Worm (Caenorhabditis elegans) whole organism, L3 larva: ENCODE results near the gene R01E6.2.

ENCODE experiments used
- aly-2 ChIP-seq: fragments of 150-350 bp; optimal IDR thresholded peaks from 2 replicates; lab custom pipeline; 2014; ENCODE audit warnings: missing biosample characterization, missing genetic modification characterization
- ceh-16 ChIP-seq: sonication (generic microtip); optimal IDR thresholded peaks from 2 replicates; lab custom pipeline; 2017; ENCODE audit warnings: missing biosample characterization, missing genetic modification characterization
- ceh-28 ChIP-seq: fragments of 150-350 bp; optimal IDR thresholded peaks from 2 replicates; lab custom pipeline; 2014; ENCODE audit warnings: missing biosample characterization, missing genetic modification reagents, missing genetic modification characterization
- ceh-82 ChIP-seq: fragments of 150-350 bp; optimal IDR thresholded peaks from 2 replicates; lab custom pipeline; 2014; ENCODE audit warnings: missing biosample characterization, missing genetic modification characterization
- ceh-9 ChIP-seq: sonication (generic microtip); optimal IDR thresholded peaks from 2 replicates; lab custom pipeline; 2018; ENCODE audit warnings: missing biosample characterization, missing genetic modification characterization
- egl-5 ChIP-seq: fragments of 150-350 bp; optimal IDR thresholded peaks from 2 replicates; lab custom pipeline; 2017; ENCODE audit warnings: missing biosample characterization, missing genetic modification reagents, missing genetic modification characterization, inconsistent platforms
- elt-1 ChIP-seq: fragments of 150-350 bp; optimal IDR thresholded peaks from 2 replicates; lab custom pipeline; 2014; ENCODE audit warnings: missing biosample characterization, missing genetic modification characterization
- elt-2 ChIP-seq: sonication (generic microtip); optimal IDR thresholded peaks from 2 replicates; lab custom pipeline; 2016; ENCODE audit warnings: missing genetic modification reagents, mild to moderate bottlenecking, missing genetic modification characterization, missing compliant biosample characterization
- elt-3 ChIP-seq, 3 experiments: fragments of 150-350 bp in 1 of 3; sonication (generic microtip) in 2 of 3; optimal IDR thresholded peaks; 2 replicates in 2 of 3; 4 replicates in 1 of 3; lab custom pipeline; 2014 to 2017; ENCODE audit warnings: missing biosample characterization in 3 of 3, missing genetic modification characterization in 3 of 3
- eor-1 ChIP-seq, 2 experiments: fragments of 150-350 bp; optimal IDR thresholded peaks; 2 replicates each; lab custom pipeline; 2014 to 2018; ENCODE audit warnings: missing biosample characterization in 2 of 2, missing genetic modification characterization in 2 of 2
- fkh-10 ChIP-seq: sonication (generic microtip); optimal IDR thresholded peaks from 2 replicates; lab custom pipeline; 2017; ENCODE audit warnings: missing biosample characterization, missing genetic modification reagents, missing genetic modification characterization
- fkh-2 ChIP-seq: fragments of 150-350 bp; optimal IDR thresholded peaks from 2 replicates; lab custom pipeline; 2014; ENCODE audit warnings: missing biosample characterization, missing genetic modification reagents, missing genetic modification characterization
- fos-1 ChIP-seq: fragments of 150-350 bp; optimal IDR thresholded peaks from 2 replicates; lab custom pipeline; 2014; ENCODE audit warnings: missing biosample characterization, missing genetic modification characterization
- hmg-11 ChIP-seq: sonication (generic microtip); optimal IDR thresholded peaks from 2 replicates; lab custom pipeline; 2016; ENCODE audit warnings: missing genetic modification characterization, missing compliant biosample characterization
- jun-1 ChIP-seq: fragments of 150-350 bp; optimal IDR thresholded peaks from 2 replicates; lab custom pipeline; 2014; ENCODE audit warnings: missing biosample characterization, missing genetic modification reagents, missing genetic modification characterization
- lin-39 ChIP-seq: fragments of 150-350 bp; optimal IDR thresholded peaks from 2 replicates; lab custom pipeline; 2018; ENCODE audit warnings: missing biosample characterization, missing genetic modification reagents, missing genetic modification characterization
- lsy-12 ChIP-seq: sonication (generic microtip); optimal IDR thresholded peaks from 2 replicates; lab custom pipeline; 2016; ENCODE audit warnings: mild to moderate bottlenecking, missing genetic modification characterization, missing compliant biosample characterization
- nfya-1 ChIP-seq: sonication (generic microtip); optimal IDR thresholded peaks from 2 replicates; lab custom pipeline; 2017; ENCODE audit warnings: missing genetic modification characterization, mild to moderate bottlenecking, missing compliant biosample characterization, antibody characterized with exemption, moderate library complexity; ENCODE audit not compliant: insufficient read depth
- nhr-12 ChIP-seq: fragments of 150-350 bp; optimal IDR thresholded peaks from 2 replicates; lab custom pipeline; 2014; ENCODE audit warnings: missing biosample characterization, missing genetic modification characterization
- nhr-23 ChIP-seq: fragments of 150-350 bp; optimal IDR thresholded peaks from 2 replicates; lab custom pipeline; 2014; ENCODE audit warnings: missing biosample characterization, missing genetic modification reagents, missing genetic modification characterization
- nhr-237 ChIP-seq: fragments of 150-350 bp; optimal IDR thresholded peaks from 2 replicates; lab custom pipeline; 2014; ENCODE audit warnings: missing biosample characterization, missing genetic modification characterization
- nhr-25 ChIP-seq: sonication (generic microtip); optimal IDR thresholded peaks from 2 replicates; lab custom pipeline; 2017; ENCODE audit warnings: missing biosample characterization, missing genetic modification characterization
- nhr-28 ChIP-seq: fragments of 150-350 bp; optimal IDR thresholded peaks from 2 replicates; lab custom pipeline; 2014; ENCODE audit warnings: missing biosample characterization, missing genetic modification characterization
- nhr-43 ChIP-seq: sonication (generic microtip); optimal IDR thresholded peaks from 2 replicates; lab custom pipeline; 2016; ENCODE audit warnings: mild to moderate bottlenecking, missing genetic modification characterization, missing compliant biosample characterization; ENCODE audit not compliant: poor library complexity, severe bottlenecking
- nhr-77 ChIP-seq: fragments of 150-350 bp; optimal IDR thresholded peaks from 2 replicates; lab custom pipeline; 2014; ENCODE audit warnings: missing biosample characterization, missing genetic modification characterization
- pha-4 ChIP-seq: fragments of 150-350 bp; optimal IDR thresholded peaks from 2 replicates; lab custom pipeline; 2014; ENCODE audit warnings: missing biosample characterization, missing genetic modification reagents, missing genetic modification characterization
- pqm-1 ChIP-seq: fragments of 150-350 bp; optimal IDR thresholded peaks from 2 replicates; lab custom pipeline; 2017; ENCODE audit warnings: missing biosample characterization, missing genetic modification characterization, inconsistent platforms
- sea-2 ChIP-seq: fragments of 150-350 bp; sonication (generic microtip); optimal IDR thresholded peaks from 4 replicates; lab custom pipeline; 2014; ENCODE audit warnings: missing biosample characterization, missing genetic modification reagents, missing genetic modification characterization
- skn-1 ChIP-seq: fragments of 150-350 bp; optimal IDR thresholded peaks from 2 replicates; lab custom pipeline; 2014; ENCODE audit warnings: missing biosample characterization, missing genetic modification characterization
- snpc-4 ChIP-seq: fragments of 150-350 bp; optimal IDR thresholded peaks from 2 replicates; lab custom pipeline; 2014; ENCODE audit warnings: missing biosample characterization, missing genetic modification characterization
- tbx-2 ChIP-seq: sonication (generic microtip); optimal IDR thresholded peaks from 2 replicates; lab custom pipeline; 2016; ENCODE audit warnings: mild to moderate bottlenecking, missing genetic modification characterization, missing compliant biosample characterization
- unc-39 ChIP-seq: sonication (generic microtip); optimal IDR thresholded peaks from 4 replicates; lab custom pipeline; 2017; ENCODE audit warnings: missing biosample characterization, missing genetic modification characterization
- unc-62 ChIP-seq: fragments of 150-350 bp; sonication (generic microtip); optimal IDR thresholded peaks from 4 replicates; lab custom pipeline; 2014; ENCODE audit warnings: missing biosample characterization, missing genetic modification reagents, missing genetic modification characterization
- ztf-11 ChIP-seq: fragments of 150-350 bp; optimal IDR thresholded peaks from 2 replicates; lab custom pipeline; 2014; ENCODE audit warnings: missing biosample characterization, missing genetic modification characterization

The R01E6.2 gene

ce11 chrX:13536759-13537158, 29.6 kb downstream of the R01E6.2 start, which contains the start of gene R01E6.5:
Gene R01E6.5, plus strand, starts transcription at chrX:13537059.
- TF ChIP-seq lsy-12 (tag; lab: Kevin White, UChicago) = no peak
- TF ChIP-seq fkh-2 (tag; lab: Kevin White, UChicago) = no peak
- no peak for TF ChIP-seq ceh-9 (tag; lab: Kevin White, UChicago)
- TF ChIP-seq jun-1 = no peak
- no peak for TF ChIP-seq ceh-28 (tag; lab: Kevin White, UChicago)
- no peak for TF ChIP-seq elt-1 (tag; lab: Kevin White, UChicago)
- no peak for TF ChIP-seq unc-62
- no peak for TF ChIP-seq nhr-23 (tag; lab: Kevin White, UChicago)
- no peak for TF ChIP-seq fkh-10 (GFP tag; lab: Kevin White, UChicago)
- no peak for TF ChIP-seq pqm-1 (tag; lab: Kevin White, UChicago)
- no peak for TF ChIP-seq nhr-77 (tag; lab: Kevin White, UChicago)
- no peak for TF ChIP-seq lin-39 (tag; lab: Kevin White, UChicago)

- TF ChIP-seq elt-1 (tag; lab: Kevin White, UChicago) (no peak), hmg-11 (tag; lab: Kevin White, UChicago) (peak; percentile 44), lin-39 (tag; lab: Kevin White, UChicago) (peak; percentile 46), nfya-1 (tag; lab: Kevin White, UChicago) (peak; percentile 9)
Observed at ce11 chrX:13532424-13533309, 33.7 kb downstream of the R01E6.2 start, which contains the start of gene acr-12. Gene acr-12, plus strand, starts transcription at chrX:13532853.

- TF ChIP-seq hmg-11 (tag; lab: Kevin White, UChicago) = no peak
- TF ChIP-seq, all 47 proteins: peak for 0
Observed at ce11 chrX:13530015-13530778, 36.1 kb downstream of the R01E6.2 start.

ce11 chrX:13528630-13529138, 37.7 kb downstream of the R01E6.2 start, which contains the start of gene F18H3.4:
Gene F18H3.4, plus strand, starts transcription at chrX:13529088.
- peak in 1 of 3 experiments; percentile 27 for TF ChIP-seq elt-3 (tag; optimal IDR thresholded peaks at IDR 0.05; lab: Kevin White, UChicago)
- peak; percentile 19 for TF ChIP-seq nfya-1 (tag; lab: Kevin White, UChicago)
- TF ChIP-seq nhr-237 = no peak
- TF ChIP-seq fos-1 = peak; percentile 90
- no peak for TF ChIP-seq tbx-2 (tag; lab: Kevin White, UChicago)
- no peak for TF ChIP-seq unc-39 (tag; lab: Kevin White, UChicago)
- peak; percentile 34 for TF ChIP-seq nhr-23 (tag; lab: Kevin White, UChicago)
- TF ChIP-seq pha-4 (tag; lab: Kevin White, UChicago) = peak; percentile 65
- TF ChIP-seq jun-1 = peak; percentile 94
- TF ChIP-seq pqm-1 (tag; lab: Kevin White, UChicago) = peak; percentile 99
- TF ChIP-seq nhr-43 (tag; lab: Kevin White, UChicago) = peak; percentile 29
- TF ChIP-seq elt-2 (tag; lab: Kevin White, UChicago) = peak; percentile 98
- peak; percentile 20 for TF ChIP-seq hmg-11 (tag; lab: Kevin White, UChicago)
- TF ChIP-seq elt-1 (tag; lab: Kevin White, UChicago) = no peak
- peak; percentile 30 for TF ChIP-seq ceh-28 (tag; lab: Kevin White, UChicago)

- no peak for TF ChIP-seq skn-1
- TF ChIP-seq ceh-16 = no peak
- TF ChIP-seq ceh-28 (tag; lab: Kevin White, UChicago) = peak; percentile 65
- TF ChIP-seq egl-5 = peak; percentile 31
- TF ChIP-seq lin-39 (tag; lab: Kevin White, UChicago) = peak; percentile 62
- peak in 1 of 3 experiments; percentile 33 for TF ChIP-seq elt-3 (tag; optimal IDR thresholded peaks at IDR 0.05; lab: Kevin White, UChicago)
- peak; percentile 83 for TF ChIP-seq nhr-43 (tag; lab: Kevin White, UChicago)
- no peak for TF ChIP-seq nhr-12 (tag; lab: Kevin White, UChicago)
- peak; percentile 92 for TF ChIP-seq elt-2 (tag; lab: Kevin White, UChicago)
- TF ChIP-seq snpc-4 (tag; lab: Kevin White, UChicago) = peak; percentile 75
- no peak for TF ChIP-seq aly-2 (tag; lab: Kevin White, UChicago)
- no peak for TF ChIP-seq ceh-82 (tag; lab: Kevin White, UChicago)
- TF ChIP-seq eor-1 (tag; optimal IDR thresholded peaks at IDR 0.05; lab: Kevin White, UChicago) = no peak
- TF ChIP-seq fkh-2 (tag; lab: Kevin White, UChicago) = no peak
- TF ChIP-seq nhr-25 (tag; lab: Kevin White, UChicago) = peak; percentile 15
- TF ChIP-seq nhr-28 (tag; lab: Kevin White, UChicago) = no peak
- peak; percentile 75 for TF ChIP-seq pha-4 (tag; lab: Kevin White, UChicago)
- no peak for TF ChIP-seq sea-2 (GFP tag; lab: Kevin White, UChicago)
- no peak for TF ChIP-seq fkh-10 (GFP tag; lab: Kevin White, UChicago)
- TF ChIP-seq unc-39 (tag; lab: Kevin White, UChicago) = no peak
- peak; percentile 33 for TF ChIP-seq nhr-77 (tag; lab: Kevin White, UChicago)
- TF ChIP-seq nhr-23 (tag; lab: Kevin White, UChicago) = peak; percentile 75
- no peak for TF ChIP-seq nhr-237
- TF ChIP-seq ztf-11 (tag; lab: Kevin White, UChicago) = no peak
- peak; percentile 97 for TF ChIP-seq hmg-11 (tag; lab: Kevin White, UChicago)
- peak; percentile 79 for TF ChIP-seq nfya-1 (tag; lab: Kevin White, UChicago)
Observed at ce11 chrX:13527347-13528092, 38.8 kb downstream of the R01E6.2 start, which contains the start of gene pab-2. Gene pab-2, minus strand, starts transcription at chrX:13527415.
